Worm (Caenorhabditis elegans): ENCODE measurements around the gene kin-5.

kin-5 gene

ce11 chrIV:9969081-9969480, at the start of gene kin-5, which contains the start of gene C47E12.11:
kin-5 (minus strand) TSS chrIV:9969181.
C47E12.11 (plus strand) TSS chrIV:9969400.
- TF ChIP-seq unc-62 (GFP tag; optimal IDR thresholded peaks at IDR 0.05), result no peak

DNA sequence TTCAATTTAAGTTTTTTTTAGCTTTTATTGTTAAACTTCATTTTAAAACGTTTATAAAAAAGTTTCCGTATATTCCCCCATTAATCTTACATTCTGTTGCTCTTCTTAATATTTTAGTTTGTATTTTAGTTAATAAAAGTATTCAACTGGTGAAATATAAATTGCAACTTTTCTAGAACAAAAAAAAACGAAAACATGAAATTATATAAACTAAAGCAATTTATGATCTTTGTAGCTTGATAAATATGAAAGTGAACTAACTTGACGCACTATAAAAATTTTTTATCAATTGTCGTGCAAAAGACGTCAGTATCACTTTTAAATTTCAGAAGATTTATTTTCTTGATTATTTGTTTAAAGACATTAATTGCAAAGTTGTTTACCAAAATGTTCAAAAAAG, 48.7 kb upstream of the kin-5 start, which contains the start of gene F44D12.2:
TSS of gene F44D12.2 (minus strand) at position 101 of the 400 bp plus-strand sequence.
- TF ChIP-seq unc-62 (GFP tag; optimal IDR thresholded peaks at IDR 0.05), result no peak

DNA sequence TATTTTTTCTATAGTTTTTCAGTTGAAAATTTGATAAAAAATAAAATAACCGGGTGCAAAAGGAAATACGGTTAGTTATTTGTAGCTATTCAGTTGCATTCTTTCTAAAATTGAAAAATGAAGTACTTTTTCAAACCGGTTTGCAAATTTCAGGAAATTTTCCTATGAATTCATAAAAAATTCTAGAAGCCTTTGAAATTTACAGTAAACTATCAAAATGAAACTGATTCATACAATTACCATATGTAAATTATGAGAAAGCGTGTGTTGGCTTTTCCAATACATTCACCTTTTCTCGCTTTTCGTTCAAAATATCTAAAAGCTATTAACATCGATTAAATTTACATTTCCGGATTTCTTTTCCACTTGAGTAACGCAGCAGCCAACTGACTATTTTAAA, 48.0 kb upstream of the kin-5 start, which contains the start of gene ent-7:
TSS of gene ent-7 (plus strand) at position 301 of the 400 bp plus-strand sequence.
- no peak for TF ChIP-seq unc-62 (GFP tag; optimal IDR thresholded peaks at IDR 0.05)

DNA sequence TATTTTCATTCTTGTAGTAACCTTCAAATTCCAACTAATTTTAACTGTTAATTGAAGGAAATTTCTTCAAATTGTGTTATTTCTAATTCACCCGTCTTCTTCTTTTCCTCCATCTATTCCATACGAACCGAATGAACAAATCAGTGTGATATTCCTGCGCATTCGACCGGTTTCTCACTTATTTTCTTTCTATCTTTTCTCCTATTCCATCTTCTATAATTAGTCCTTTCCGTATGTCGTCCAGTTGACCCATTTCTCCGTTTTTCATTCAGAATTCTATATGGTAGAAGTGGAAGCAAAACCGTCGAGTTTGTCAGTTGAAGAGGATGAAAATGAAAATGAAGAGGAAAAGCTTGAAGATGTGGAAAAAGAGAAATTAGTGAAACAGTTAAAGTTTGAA, 40.6 kb upstream of the kin-5 start, which contains the start of gene magu-4:
TSS of gene magu-4 (plus strand) at position 218 of the 400 bp plus-strand sequence.
- TF ChIP-seq unc-62 (GFP tag; optimal IDR thresholded peaks at IDR 0.05), result no peak

ce11 chrIV:10007758-10008157, 38.8 kb upstream of the kin-5 start:
- TF ChIP-seq unc-62 (GFP tag; optimal IDR thresholded peaks at IDR 0.05), result no peak

ce11 chrIV:10006792-10007191, 37.8 kb upstream of the kin-5 start, which contains the start of gene C47E12.13:
C47E12.13 (minus strand) TSS chrIV:10006892.
- TF ChIP-seq unc-62 (GFP tag; optimal IDR thresholded peaks at IDR 0.05), result no peak

- no peak for TF ChIP-seq unc-62 (GFP tag; optimal IDR thresholded peaks at IDR 0.05)
Observed at ce11 chrIV:10003372-10003771, 34.4 kb upstream of the kin-5 start, which contains the start of the genes C47E12.2 and sars-1. C47E12.2 (minus strand) TSS chrIV:10003502. sars-1 (plus strand) TSS chrIV:10003726.

DNA sequence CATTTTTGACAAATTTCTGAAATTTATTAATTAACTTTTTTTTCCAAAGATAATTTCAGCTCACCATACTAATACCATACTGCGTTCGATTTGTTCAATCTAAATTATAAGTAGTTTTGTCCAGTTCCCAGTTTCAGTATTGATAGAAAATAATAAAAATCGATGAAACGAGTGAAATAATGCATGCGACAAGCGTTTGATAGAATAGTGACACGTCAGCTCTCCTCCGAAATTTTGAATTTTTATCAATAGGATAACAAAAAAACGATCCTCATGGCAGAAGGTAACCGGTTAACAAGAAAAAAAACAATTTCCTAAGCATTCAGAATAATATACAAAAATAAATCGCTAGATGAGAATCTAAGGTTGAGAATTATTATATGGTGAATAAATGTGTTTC, 32.8 kb upstream of the kin-5 start, which contains the start of gene C47E12.3:
TSS of gene C47E12.3 (minus strand) at position 101 of the 400 bp plus-strand sequence.
- no peak for TF ChIP-seq unc-62 (GFP tag; optimal IDR thresholded peaks at IDR 0.05)

ce11 chrIV:9998487-9999218, 29.7 kb upstream of the kin-5 start, which contains the start of gene pyp-1:
pyp-1 (minus strand) TSS chrIV:9998925.
- TF ChIP-seq unc-62 (GFP tag; optimal IDR thresholded peaks at IDR 0.05), result no peak

ce11 chrIV:9994895-9995394, 26.0 kb upstream of the kin-5 start, which contains the start of gene uba-1:
uba-1 (minus strand) TSS chrIV:9994945.
- no peak for TF ChIP-seq unc-62 (GFP tag; optimal IDR thresholded peaks at IDR 0.05)

DNA sequence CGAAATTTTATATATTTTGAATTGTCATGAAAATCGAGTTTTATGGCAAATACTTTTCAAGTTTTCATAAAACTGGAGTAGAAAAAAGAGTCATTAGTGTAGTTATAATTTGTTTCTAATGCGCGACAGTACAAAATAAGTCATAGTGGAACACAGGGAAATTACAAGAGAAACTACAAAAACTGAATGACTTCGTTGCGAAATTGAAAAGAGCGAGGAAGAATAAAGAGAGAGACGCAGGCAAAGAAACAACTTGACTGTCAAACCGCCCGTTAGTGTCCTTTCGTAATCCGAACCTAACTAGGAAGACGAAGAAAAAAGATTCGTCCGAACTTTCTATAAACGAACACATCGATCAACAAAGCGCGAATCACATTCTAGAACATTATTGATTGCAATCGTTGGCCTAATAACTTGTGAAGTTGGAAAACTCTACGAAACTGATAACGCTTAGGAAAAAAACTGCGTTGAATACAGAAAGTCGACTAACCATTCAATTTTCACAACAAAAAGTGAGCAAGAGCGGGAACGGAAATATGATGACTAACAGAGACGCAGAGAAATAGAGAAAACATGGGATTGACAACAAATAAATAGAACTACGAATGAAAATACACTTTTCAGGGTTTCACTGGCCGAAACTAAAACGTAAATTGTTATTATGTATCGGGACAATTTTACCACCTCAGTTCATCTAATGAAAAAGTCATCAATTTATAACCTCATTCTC, 24.6 kb upstream of the kin-5 start:
- no peak for TF ChIP-seq unc-62 (GFP tag; optimal IDR thresholded peaks at IDR 0.05)

ce11 chrIV:9989416-9989815, 20.4 kb upstream of the kin-5 start:
- TF ChIP-seq unc-62 (GFP tag; optimal IDR thresholded peaks at IDR 0.05), result no peak

DNA sequence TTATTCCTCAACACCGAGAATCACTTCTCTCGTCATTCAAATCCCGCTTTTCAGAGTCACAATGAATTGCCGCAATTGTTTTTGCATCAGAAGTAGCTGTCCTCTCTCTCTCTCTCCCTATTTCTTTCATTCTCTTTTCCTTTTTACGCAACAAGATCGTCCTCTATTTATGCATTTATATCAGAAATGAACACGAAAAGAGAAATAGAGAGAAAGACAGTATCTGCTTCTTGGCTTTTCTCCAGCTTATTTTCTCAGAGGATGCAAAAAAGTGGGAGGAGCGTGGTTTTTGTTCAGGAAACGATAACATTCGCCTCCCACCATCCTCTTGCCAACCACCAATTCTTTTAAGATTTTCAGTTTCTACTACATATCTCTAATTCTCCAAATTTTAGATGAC, 13.9 kb upstream of the kin-5 start, which contains the start of gene mam-2:
TSS of gene mam-2 (plus strand) at position 301 of the 400 bp plus-strand sequence.
- no peak for TF ChIP-seq unc-62 (GFP tag; optimal IDR thresholded peaks at IDR 0.05)

ce11 chrIV:9982226-9982794, 13.3 kb upstream of the kin-5 start, which contains the start of gene rrp-1:
rrp-1 (minus strand) TSS chrIV:9982276.
- TF ChIP-seq unc-62 (GFP tag; optimal IDR thresholded peaks at IDR 0.05), result no peak

ce11 chrIV:9977602-9978172, 8.7 kb upstream of the kin-5 start, which contains the start of gene dhp-2:
dhp-2 (plus strand) TSS chrIV:9978122.
- TF ChIP-seq unc-62 (GFP tag; optimal IDR thresholded peaks at IDR 0.05), result no peak
